Worm (Caenorhabditis elegans): ENCODE results near the gene Y43F8B.24.

DNA sequence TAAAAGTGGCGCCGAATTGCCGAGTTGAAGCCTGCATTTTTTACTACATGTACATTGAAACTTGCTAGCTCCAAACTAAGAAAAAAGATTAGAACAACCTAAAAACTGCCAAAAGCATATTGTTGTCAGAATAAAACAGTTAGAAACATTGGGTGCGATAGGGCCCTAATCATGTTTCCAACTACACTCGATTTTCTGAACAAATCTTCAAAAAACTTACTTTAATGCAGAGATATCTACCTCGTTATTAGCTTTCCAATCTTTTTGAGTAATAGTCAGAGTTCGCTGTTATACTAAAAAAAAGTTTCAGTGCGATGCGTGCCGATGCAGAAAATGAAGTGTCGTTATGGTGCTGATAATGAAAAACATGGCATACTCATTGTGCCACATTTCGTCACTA is 1.6 kb upstream of the Y43F8B.24 start, which contains the start of the genes Y43F8B.13 and Y43F8B.14:
- TF ChIP-seq ama-1 (optimal IDR thresholded peaks at IDR 0.05): no peak
- no peak for TF ChIP-seq tra-4 (tag; optimal IDR thresholded peaks at IDR 0.05)
- TF ChIP-seq scrt-1 (GFP tag; IDR thresholded peaks at IDR 0.05): no peak
- TF ChIP-seq tbx-37 (GFP tag; conservative IDR thresholded peaks at IDR 0.05): no peak
- no peak for TF ChIP-seq ceh-13 (GFP tag; optimal IDR thresholded peaks at IDR 0.05)
- TF ChIP-seq tbx-11 (GFP tag; IDR thresholded peaks at IDR 0.05): no peak
- TF ChIP-seq B0310.2 (tag; optimal IDR thresholded peaks at IDR 0.05): no peak
- TF ChIP-seq flt-1 (GFP tag; IDR thresholded peaks at IDR 0.05): no peak
- TF ChIP-seq F13C5.2 (tag; optimal IDR thresholded peaks at IDR 0.05): no peak
- no peak for TF ChIP-seq hmbx-1 (tag; optimal IDR thresholded peaks at IDR 0.05)
- no peak for TF ChIP-seq aly-1 (tag; optimal IDR thresholded peaks at IDR 0.05)
- TF ChIP-seq hnd-1 (tag; optimal IDR thresholded peaks at IDR 0.05): no peak
- no peak for TF ChIP-seq hmg-4 (GFP tag; optimal IDR thresholded peaks at IDR 0.05)
